Worm (Caenorhabditis elegans) whole organism, L1 larva: ENCODE results near the gene nud-1.

Experiments
- F16B12.6 ChIP-seq: fragments of 150-350 bp; optimal IDR thresholded peaks from 2 replicates; lab custom pipeline; 2014; ENCODE audit warnings: missing biosample characterization, missing genetic modification characterization
- aly-2 ChIP-seq: fragments of 150-350 bp; optimal IDR thresholded peaks from 2 replicates; lab custom pipeline; 2014; ENCODE audit warnings: missing biosample characterization, missing genetic modification characterization
- blmp-1 ChIP-seq: fragments of 150-350 bp; optimal IDR thresholded peaks from 2 replicates; lab custom pipeline; 2014; ENCODE audit warnings: missing biosample characterization, missing genetic modification characterization
- ceh-8 ChIP-seq: fragments of 200-800 bp; sonication (Bioruptor generic); optimal IDR thresholded peaks from 2 replicates; lab custom pipeline; 2018; ENCODE audit warnings: mild to moderate bottlenecking, missing genetic modification characterization, moderate library complexity, missing compliant biosample characterization
- ceh-82 ChIP-seq, 3 experiments: fragments of 150-350 bp in 1 of 3; sonication (generic microtip) in 2 of 3; optimal IDR thresholded peaks; 2 replicates each; lab custom pipeline; 2014 to 2017; ENCODE audit warnings: missing biosample characterization in 3 of 3, missing genetic modification characterization in 3 of 3
- dpl-1 ChIP-seq, 3 experiments: fragments of 150-350 bp in 2 of 3; sonication (generic microtip) in 1 of 3; optimal IDR thresholded peaks; 2 replicates each; lab custom pipeline; 2014 to 2017; ENCODE audit warnings: missing biosample characterization in 3 of 3, missing genetic modification characterization in 3 of 3, missing genetic modification reagents in 3 of 3
- dsc-1 ChIP-seq: sonication (generic microtip); optimal IDR thresholded peaks from 2 replicates; lab custom pipeline; 2016; ENCODE audit warnings: mild to moderate bottlenecking, missing genetic modification characterization, missing compliant biosample characterization
- efl-1 ChIP-seq, 4 experiments: fragments of 150-350 bp; optimal IDR thresholded peaks in 3 of 4; peaks in 1 of 4; 1 replicate in 1 of 4; 2 replicates in 3 of 4; lab custom pipeline; 2014; ENCODE audit warnings: missing biosample characterization in 2 of 4, missing genetic modification characterization in 2 of 4, missing genetic modification reagents in 2 of 4
- elt-2 ChIP-seq: sonication (generic microtip); optimal IDR thresholded peaks from 2 replicates; lab custom pipeline; 2016; ENCODE audit warnings: missing genetic modification characterization, mild to moderate bottlenecking, inconsistent platforms, missing compliant biosample characterization, missing genetic modification reagents
- elt-3 ChIP-seq, 6 experiments: fragments of 150-350 bp in 1 of 6; sonication (generic microtip); optimal IDR thresholded peaks; 2 replicates each; lab custom pipeline; 2017 to 2018; ENCODE audit warnings: missing biosample characterization in 6 of 6, missing genetic modification characterization in 6 of 6, inconsistent platforms in 1 of 6
- fkh-10 ChIP-seq: sonication (generic microtip); optimal IDR thresholded peaks from 2 replicates; lab custom pipeline; 2017; ENCODE audit warnings: missing biosample characterization, missing genetic modification reagents, missing genetic modification characterization
- fkh-4 ChIP-seq: sonication (generic microtip); optimal IDR thresholded peaks from 2 replicates; lab custom pipeline; 2016; ENCODE audit warnings: missing compliant biosample characterization, missing genetic modification characterization, borderline replicate concordance
- fkh-8 ChIP-seq: sonication (generic microtip); optimal IDR thresholded peaks from 2 replicates; lab custom pipeline; 2016; ENCODE audit warnings: mild to moderate bottlenecking, missing genetic modification characterization, missing compliant biosample characterization
- fos-1 ChIP-seq: fragments of 150-350 bp; optimal IDR thresholded peaks from 2 replicates; lab custom pipeline; 2014; ENCODE audit warnings: missing biosample characterization, missing genetic modification characterization
- hlh-17 ChIP-seq: fragments of 200-800 bp; sonication (Bioruptor generic); optimal IDR thresholded peaks from 2 replicates; lab custom pipeline; 2018; ENCODE audit warnings: missing genetic modification characterization, mild to moderate bottlenecking, missing compliant biosample characterization, moderate library complexity, borderline replicate concordance
- irx-1 ChIP-seq: sonication (generic microtip); optimal IDR thresholded peaks from 2 replicates; lab custom pipeline; 2016; ENCODE audit warnings: missing genetic modification characterization, missing compliant biosample characterization
- lin-14 ChIP-seq: fragments of 200-800 bp; sonication (Bioruptor generic); optimal IDR thresholded peaks from 2 replicates; lab custom pipeline; 2018; ENCODE audit warnings: mild to moderate bottlenecking, missing genetic modification characterization, moderate library complexity, missing compliant biosample characterization
- lsy-2 ChIP-seq, 2 experiments: fragments of 150-350 bp; optimal IDR thresholded peaks; 2 replicates each; lab custom pipeline; 2014; ENCODE audit warnings: missing biosample characterization in 2 of 2, missing genetic modification characterization in 2 of 2
- mdl-1 ChIP-seq, 2 experiments: fragments of 150-350 bp; optimal IDR thresholded peaks; 2 replicates each; lab custom pipeline; 2014 to 2017; ENCODE audit warnings: missing biosample characterization in 2 of 2, missing genetic modification characterization in 2 of 2, inconsistent platforms in 1 of 2
- nhr-19 ChIP-seq: fragments of 200-800 bp; sonication (Bioruptor generic); conservative IDR thresholded peaks from 2 replicates; pipeline ENCODE4 v1.3.6; 2022; ENCODE audit warnings: missing genetic modification characterization, missing compliant biosample characterization
- nhr-28 ChIP-seq: fragments of 150-350 bp; optimal IDR thresholded peaks from 2 replicates; lab custom pipeline; 2014; ENCODE audit warnings: missing biosample characterization, missing genetic modification characterization
- nhr-71 ChIP-seq: sonication (generic microtip); optimal IDR thresholded peaks from 2 replicates; lab custom pipeline; 2016; ENCODE audit warnings: mild to moderate bottlenecking, missing genetic modification characterization, moderate library complexity, missing compliant biosample characterization
- nhr-76 ChIP-seq: sonication (generic microtip); optimal IDR thresholded peaks from 2 replicates; lab custom pipeline; 2017; ENCODE audit warnings: missing biosample characterization, missing genetic modification characterization
- nhr-85 ChIP-seq: sonication (generic microtip); peaks from one replicate; lab custom pipeline; 2016; ENCODE audit warnings: missing genetic modification characterization, inconsistent platforms, missing compliant biosample characterization
- sox-4 ChIP-seq: sonication (generic microtip); optimal IDR thresholded peaks from 2 replicates; lab custom pipeline; 2016; ENCODE audit warnings: missing genetic modification characterization, missing compliant biosample characterization
- sptf-1 ChIP-seq: fragments of 150-350 bp; optimal IDR thresholded peaks from 2 replicates; lab custom pipeline; 2014; ENCODE audit warnings: missing biosample characterization, missing genetic modification characterization
- unc-30 ChIP-seq: sonication (generic microtip); optimal IDR thresholded peaks from 2 replicates; lab custom pipeline; 2017; ENCODE audit warnings: missing biosample characterization, missing genetic modification characterization
- xbp-1 ChIP-seq: sonication (generic microtip); optimal IDR thresholded peaks from 2 replicates; lab custom pipeline; 2016; ENCODE audit warnings: missing genetic modification characterization, missing compliant biosample characterization

Gene nud-1

ce11 chrIII:13378242-13378641 lies 36.9 kb downstream of the nud-1 start, which contains the start of gene T03F6.10:
TSS of gene T03F6.10 (minus strand) at chrIII:13378342.
- TF ChIP-seq efl-1 (optimal IDR thresholded peaks at IDR 0.05; lab: Kevin White, UChicago), result no peak
- peak in 1 of 2 experiments; percentile 21 for TF ChIP-seq efl-1 (GFP tag; optimal IDR thresholded peaks at IDR 0.05 in 1 of 2; lab: Kevin White, UChicago)
- no peak for TF ChIP-seq irx-1

- TF ChIP-seq aly-2 (tag; lab: Kevin White, UChicago), result no peak
Measured at ce11 chrIII:13380196-13380595, 38.9 kb downstream of the nud-1 start, which contains the start of gene T03F6.6. TSS of gene T03F6.6 (minus strand) at chrIII:13380296.

ce11 chrIII:13380881-13381280 lies 39.6 kb downstream of the nud-1 start:
- peak; percentile 2 for TF ChIP-seq nhr-71 (tag; lab: Kevin White, UChicago)
- no peak for TF ChIP-seq dpl-1 (GFP tag; optimal IDR thresholded peaks at IDR 0.05; lab: Kevin White, UChicago)
- no peak for TF ChIP-seq F16B12.6
- TF ChIP-seq nhr-85 (tag; lab: Kevin White, UChicago), result peak; percentile 84
- TF ChIP-seq lin-14, result peak; percentile 12
- TF ChIP-seq fos-1 (tag; lab: Kevin White, UChicago), result no peak

- TF ChIP-seq lin-14 (peak; percentile 31), fkh-10 (GFP tag; lab: Kevin White, UChicago) (no peak), blmp-1 (peak; percentile 76)
Measured at ce11 chrIII:13381684-13382083, 40.4 kb downstream of the nud-1 start.

- TF ChIP-seq ceh-8, result no peak
- peak; percentile 57 for TF ChIP-seq xbp-1 (tag; lab: Kevin White, UChicago)
- TF ChIP-seq fkh-4 (tag; lab: Kevin White, UChicago), result no peak
- TF ChIP-seq mdl-1 (tag; optimal IDR thresholded peaks at IDR 0.05; lab: Kevin White, UChicago), result no peak
- no peak for TF ChIP-seq efl-1 (optimal IDR thresholded peaks at IDR 0.05; lab: Kevin White, UChicago)
- peak in 1 of 2 experiments; percentile 7 for TF ChIP-seq efl-1 (GFP tag; optimal IDR thresholded peaks at IDR 0.05 in 1 of 2; lab: Kevin White, UChicago)
- no peak for TF ChIP-seq lsy-2 (tag; optimal IDR thresholded peaks at IDR 0.05; lab: Kevin White, UChicago)
- no peak for TF ChIP-seq sox-4
- no peak for TF ChIP-seq dsc-1
- TF ChIP-seq nhr-19 (GFP tag; lab: Robert Waterston, UW), result no peak
Measured at ce11 chrIII:13383159-13383558, 41.8 kb downstream of the nud-1 start.

- TF ChIP-seq nhr-28 (tag; lab: Kevin White, UChicago) (no peak), nhr-76 (tag; lab: Kevin White, UChicago) (no peak), hlh-17 (GFP tag; lab: Kevin White, UChicago) (no peak), nhr-85 (tag; lab: Kevin White, UChicago) (no peak), unc-30 (no peak), fos-1 (tag; lab: Kevin White, UChicago) (no peak), fkh-10 (GFP tag; lab: Kevin White, UChicago) (no peak), elt-3 (tag; optimal IDR thresholded peaks at IDR 0.05; lab: Kevin White, UChicago) (no peak), efl-1 (optimal IDR thresholded peaks at IDR 0.05; lab: Kevin White, UChicago) (no peak), efl-1 (GFP tag; optimal IDR thresholded peaks at IDR 0.05 in 1 of 2; lab: Kevin White, UChicago) (no peak), sptf-1 (no peak), ceh-82 (tag; optimal IDR thresholded peaks at IDR 0.05; lab: Kevin White, UChicago) (no peak)
- TF ChIP-seq, all 84 proteins: peak for 0
Measured at ce11 chrIII:13385850-13386249, 44.5 kb downstream of the nud-1 start, which contains the start of gene T03F6.4. TSS of gene T03F6.4 (plus strand) at chrIII:13386150.

- TF ChIP-seq fkh-8 (tag; lab: Kevin White, UChicago) (no peak), elt-2 (tag; lab: Kevin White, UChicago) (peak; percentile 73)
Measured at ce11 chrIII:13388621-13389020, 47.3 kb downstream of the nud-1 start.
